Worm (Caenorhabditis elegans): ENCODE data around the gene lin-39.

Gene lin-39

ce11 chrIII:7498346-7498745 lies 38.1 kb downstream of the lin-39 start (continued):
- TF ChIP-seq nhr-10 (tag; optimal IDR thresholded peaks at IDR 0.05) (peak; percentile 0), zag-1 (tag; optimal IDR thresholded peaks at IDR 0.05) (peak; percentile 12), set-16 (GFP tag; IDR thresholded peaks at IDR 0.05) (peak; percentile 50; the same call in 1 of the 2 replicates), ceh-32 (tag; optimal IDR thresholded peaks at IDR 0.05; ENCODE audit: poor library complexity) (no peak), pha-4 (GFP tag; IDR thresholded peaks at IDR 0.05) (peak; percentile 59), pha-4 (tag; optimal IDR thresholded peaks at IDR 0.05) (no peak), ZK546.5 (tag; optimal IDR thresholded peaks at IDR 0.05) (no peak), ceh-62 (tag; optimal IDR thresholded peaks at IDR 0.05) (no peak), nhr-76 (tag; optimal IDR thresholded peaks at IDR 0.05) (no peak), mxl-2 (GFP tag; conservative IDR thresholded peaks at IDR 0.05) (0 out of 2 replicates have a peak, but pooled peaks have one; percentile 25), snpc-1.2 (GFP tag; IDR thresholded peaks at IDR 0.05) (no peak), ztf-11 (tag; optimal IDR thresholded peaks at IDR 0.05) (no peak), snpc-4 (tag; optimal IDR thresholded peaks at IDR 0.05) (no peak), daf-16 (GFP tag; optimal IDR thresholded peaks at IDR 0.05) (peak; percentile 40 to 61), daf-16 (tag; optimal IDR thresholded peaks at IDR 0.05) (peak; percentile 63), dmd-8 (GFP tag; IDR thresholded peaks at IDR 0.05) (no peak), ctbp-1 (GFP tag; IDR thresholded peaks at IDR 0.05) (peak; percentile 32; the same call in 1 of the 2 replicates), tra-1 (GFP tag; IDR thresholded peaks at IDR 0.05) (0 out of 2 replicates have a peak, but pooled peaks have one; percentile 18), R02D3.7 (tag; optimal IDR thresholded peaks at IDR 0.05) (no peak), lir-3 (tag; optimal IDR thresholded peaks at IDR 0.05) (no peak), ceh-82 (tag; optimal IDR thresholded peaks at IDR 0.05) (no peak), egl-27 (tag; optimal IDR thresholded peaks at IDR 0.05) (no peak), dpl-1 (GFP tag; optimal IDR thresholded peaks at IDR 0.05) (peak; percentile 96), duxl-1 (tag; optimal IDR thresholded peaks at IDR 0.05; ENCODE audit: poor library complexity) (peak; percentile 72), hif-1 (tag; optimal IDR thresholded peaks at IDR 0.05) (peak in 1 of 2 experiments; percentile 66), ama-1 (optimal IDR thresholded peaks at IDR 0.05) (peak; percentile 49), Y48G9A.11 (GFP tag; IDR thresholded peaks at IDR 0.05) (no peak), ZK337.2 (GFP tag; IDR thresholded peaks at IDR 0.05) (no peak), hmg-1.1 (GFP tag; IDR thresholded peaks at IDR 0.05) (peak; percentile 86), F44E2.7 (GFP tag; IDR thresholded peaks at IDR 0.05) (no peak), skn-1 (tag; optimal IDR thresholded peaks at IDR 0.05) (no peak), dmd-6 (GFP tag; IDR thresholded peaks at IDR 0.05) (peak; percentile 91), mes-2 (tag; optimal IDR thresholded peaks at IDR 0.05; ENCODE audit: poor library complexity, severe bottlenecking) (peak; percentile 82), aha-1 (tag) (peak; percentile 67), cey-2 (tag; optimal IDR thresholded peaks at IDR 0.05; ENCODE audit: borderline replicate concordance, insufficient read depth) (no peak), hlh-11 (tag; optimal IDR thresholded peaks at IDR 0.05) (peak; percentile 96), madf-5 (GFP tag; IDR thresholded peaks at IDR 0.05) (no peak), rbr-2 (tag; optimal IDR thresholded peaks at IDR 0.05) (peak; percentile 83), lin-15B (tag; optimal IDR thresholded peaks at IDR 0.05) (peak; percentile 78), ceh-20 (GFP tag; IDR thresholded peaks at IDR 0.05) (peak; percentile 79; the same call in 1 of the 2 replicates), nhr-41 (GFP tag; IDR thresholded peaks at IDR 0.05) (no peak), T26A8.4 (GFP tag; IDR thresholded peaks at IDR 0.05) (peak; percentile 70), zfp-3 (GFP tag; conservative IDR thresholded peaks at IDR 0.05) (no peak), dmd-9 (GFP tag; IDR thresholded peaks at IDR 0.05) (no peak), lsy-2 (tag; optimal IDR thresholded peaks at IDR 0.05) (peak; percentile 63 to 91), lin-1 (GFP tag; IDR thresholded peaks at IDR 0.05) (peak; percentile 70), ces-1 (GFP tag; optimal IDR thresholded peaks at IDR 0.05) (no peak), ztf-7 (tag; optimal IDR thresholded peaks at IDR 0.05) (no peak), arid-1 (GFP tag; conservative IDR thresholded peaks at IDR 0.05) (0 out of 2 replicates have a peak, but pooled peaks have one; percentile 55), daf-12 (tag; optimal IDR thresholded peaks at IDR 0.05) (no peak), zfp-2 (tag; optimal IDR thresholded peaks at IDR 0.05) (no peak), spr-3 (GFP tag; optimal IDR thresholded peaks at IDR 0.05) (no peak)

Measured in whole organism, L4 larva.